Worm (Caenorhabditis elegans) whole organism, L4 larva: ENCODE results near the gene C46A5.6.

Experiments used
- D1046.2 ChIP-seq: fragments of 200-800 bp; sonication (Bioruptor generic); IDR thresholded peaks from 2 replicates; pipeline ENCODE4 v1.3.6; 2022; ENCODE audit warnings: missing genetic modification characterization, missing compliant biosample characterization
- F44E2.7 ChIP-seq: fragments of 200-800 bp; sonication (Bioruptor generic); IDR thresholded peaks from 2 replicates; pipeline ENCODE4 v2.1.2; 2022; ENCODE audit warnings: missing genetic modification characterization, missing compliant biosample characterization
- R02D3.7 ChIP-seq: fragments of 150-350 bp; sonication (generic microtip); optimal IDR thresholded peaks from 3 replicates; lab custom pipeline; 2014; ENCODE audit warnings: missing biosample characterization, missing genetic modification characterization
- T20F7.1 ChIP-seq: fragments of 200-800 bp; sonication (Bioruptor generic); optimal IDR thresholded peaks from 2 replicates; lab custom pipeline; 2018; ENCODE audit warnings: mild to moderate bottlenecking, missing genetic modification characterization, missing compliant biosample characterization
- T26A8.4 ChIP-seq: fragments of 200-800 bp; sonication (Bioruptor generic); IDR thresholded peaks from 2 replicates; pipeline ENCODE4 v1.3.6; 2022; ENCODE audit warnings: missing genetic modification characterization, missing compliant biosample characterization
- Y105C5A.15 ChIP-seq: fragments of 200-800 bp; sonication (Bioruptor generic); IDR thresholded peaks from 2 replicates; pipeline ENCODE4 v1.3.6; 2022; ENCODE audit warnings: missing genetic modification characterization, missing compliant biosample characterization
- Y48G9A.11 ChIP-seq: fragments of 200-800 bp; sonication (Bioruptor generic); IDR thresholded peaks from 2 replicates; pipeline ENCODE4 v1.3.6; 2022; ENCODE audit warnings: missing genetic modification reagents, missing genetic modification characterization, missing compliant biosample characterization
- Y75B8A.6 ChIP-seq: fragments of 200-800 bp; sonication (Bioruptor generic); IDR thresholded peaks from 2 replicates; pipeline ENCODE4 v1.3.6; 2022; ENCODE audit warnings: missing genetic modification reagents, missing genetic modification characterization, missing compliant biosample characterization
- aha-1 ChIP-seq: fragments of 150-350 bp; peaks from one replicate; lab custom pipeline; 2014; ENCODE audit warnings: missing biosample characterization, missing genetic modification characterization
- ama-1 ChIP-seq: fragments of 150-350 bp; optimal IDR thresholded peaks from 2 replicates; lab custom pipeline; 2014; ENCODE audit warnings: inconsistent platforms, mixed read lengths
- attf-4 ChIP-seq: sonication (generic microtip); optimal IDR thresholded peaks from 3 replicates; lab custom pipeline; 2017; ENCODE audit warnings: missing biosample characterization, missing genetic modification characterization
- ceh-82 ChIP-seq: sonication (generic microtip); optimal IDR thresholded peaks from 2 replicates; lab custom pipeline; 2017; ENCODE audit warnings: missing biosample characterization, missing genetic modification characterization
- cey-2 ChIP-seq: sonication (generic microtip); optimal IDR thresholded peaks from 3 replicates; lab custom pipeline; 2017; ENCODE audit warnings: missing genetic modification characterization, mild to moderate bottlenecking, missing compliant biosample characterization, antibody characterized with exemption, borderline replicate concordance; ENCODE audit not compliant: insufficient read depth
- daf-19 ChIP-seq: fragments of 200-800 bp; sonication (Bioruptor generic); conservative IDR thresholded peaks from 2 replicates; pipeline ENCODE4 v1.3.6; 2022; ENCODE audit warnings: missing genetic modification characterization, missing compliant biosample characterization
- daf-8 ChIP-seq: fragments of 200-800 bp; sonication (Bioruptor generic); IDR thresholded peaks from 2 replicates; pipeline ENCODE4 v1.3.6; 2022; ENCODE audit warnings: missing genetic modification characterization, missing compliant biosample characterization
- duxl-1 ChIP-seq: sonication (generic microtip); optimal IDR thresholded peaks from 2 replicates; lab custom pipeline; 2016; ENCODE audit warnings: mild to moderate bottlenecking, missing genetic modification characterization, moderate library complexity, missing compliant biosample characterization; ENCODE audit not compliant: poor library complexity
- dve-1 ChIP-seq: sonication (generic microtip); optimal IDR thresholded peaks from 2 replicates; lab custom pipeline; 2017; ENCODE audit warnings: antibody characterized with exemption, mild to moderate bottlenecking, missing genetic modification characterization, missing compliant biosample characterization; ENCODE audit not compliant: insufficient read depth
- fkh-10 ChIP-seq: fragments of 150-350 bp; optimal IDR thresholded peaks from 2 replicates; lab custom pipeline; 2014; ENCODE audit warnings: missing biosample characterization, missing genetic modification reagents, missing genetic modification characterization
- jun-1 ChIP-seq: fragments of 150-350 bp; optimal IDR thresholded peaks from 2 replicates; lab custom pipeline; 2014; ENCODE audit warnings: missing biosample characterization, missing genetic modification reagents, missing genetic modification characterization
- lin-13 ChIP-seq: fragments of 150-350 bp; optimal IDR thresholded peaks from 2 replicates; lab custom pipeline; 2014; ENCODE audit warnings: missing biosample characterization, missing genetic modification reagents, missing genetic modification characterization
- lin-29 ChIP-seq: fragments of 200-800 bp; sonication (Bioruptor generic); IDR thresholded peaks from 2 replicates; pipeline ENCODE4 v1.3.6; 2022; ENCODE audit warnings: missing genetic modification reagents, missing genetic modification characterization, missing compliant biosample characterization
- lin-38 ChIP-seq: fragments of 200-800 bp; sonication (Bioruptor generic); IDR thresholded peaks from 2 replicates; pipeline ENCODE4 v1.3.6; 2022; ENCODE audit warnings: missing genetic modification reagents, missing genetic modification characterization, missing compliant biosample characterization
- madf-5 ChIP-seq, 2 experiments: fragments of 200-800 bp; sonication (Bioruptor generic); IDR thresholded peaks; 2 replicates each; pipeline ENCODE4 v1.3.6; 2022; ENCODE audit warnings: missing compliant biosample characterization in 2 of 2, missing genetic modification characterization in 2 of 2
- mep-1 ChIP-seq: fragments of 150-350 bp; sonication (generic microtip); optimal IDR thresholded peaks from 3 replicates; lab custom pipeline; 2014; ENCODE audit warnings: missing biosample characterization, missing genetic modification characterization
- nhr-11 ChIP-seq: fragments of 150-350 bp; optimal IDR thresholded peaks from 2 replicates; lab custom pipeline; 2014; ENCODE audit warnings: missing biosample characterization, missing genetic modification characterization
- nhr-111 ChIP-seq: fragments of 200-800 bp; sonication (Bioruptor generic); optimal IDR thresholded peaks from 2 replicates; lab custom pipeline; 2018; ENCODE audit warnings: mild to moderate bottlenecking, missing genetic modification characterization, missing compliant biosample characterization
- nhr-42 ChIP-seq: fragments of 200-800 bp; sonication (Bioruptor generic); IDR thresholded peaks from 2 replicates; pipeline ENCODE4 v1.3.6; 2022; ENCODE audit warnings: missing genetic modification characterization, missing compliant biosample characterization
- nhr-48 ChIP-seq: sonication (generic microtip); optimal IDR thresholded peaks from 2 replicates; lab custom pipeline; 2016; ENCODE audit warnings: mild to moderate bottlenecking, missing genetic modification characterization, missing compliant biosample characterization
- pha-4 ChIP-seq, 2 experiments: fragments of 150-350 bp in 1 of 2; fragments of 200-800 bp in 1 of 2; sonication (Bioruptor generic) in 1 of 2; IDR thresholded peaks in 1 of 2; optimal IDR thresholded peaks in 1 of 2; 2 replicates each; pipeline versions ENCODE4 v1.3.6 to Lab custom; 2014 to 2022; ENCODE audit warnings: missing genetic modification characterization in 2 of 2, missing genetic modification reagents in 2 of 2, missing biosample characterization in 1 of 2, missing compliant biosample characterization in 1 of 2
- rbr-2 ChIP-seq: sonication (generic microtip); optimal IDR thresholded peaks from 2 replicates; lab custom pipeline; 2016; ENCODE audit warnings: missing genotype, missing genetic modification characterization, missing compliant biosample characterization
- set-16 ChIP-seq: fragments of 200-800 bp; sonication (Bioruptor generic); IDR thresholded peaks from 2 replicates; pipeline ENCODE4 v1.3.6; 2022; ENCODE audit warnings: missing genetic modification reagents, missing genetic modification characterization, missing compliant biosample characterization
- snpc-1.2 ChIP-seq: fragments of 200-800 bp; sonication (Bioruptor generic); IDR thresholded peaks from 2 replicates; pipeline ENCODE4 v1.3.6; 2022; ENCODE audit warnings: missing genetic modification reagents, missing genetic modification characterization, missing compliant biosample characterization
- spr-1 ChIP-seq: sonication (generic microtip); optimal IDR thresholded peaks from 2 replicates; lab custom pipeline; 2016; ENCODE audit warnings: mild to moderate bottlenecking, missing genetic modification characterization, missing compliant biosample characterization
- spr-3 ChIP-seq: fragments of 200-800 bp; sonication (Bioruptor generic); optimal IDR thresholded peaks from 2 replicates; lab custom pipeline; 2018; ENCODE audit warnings: mild to moderate bottlenecking, missing genetic modification characterization, missing compliant biosample characterization
- tra-1 ChIP-seq: fragments of 200-800 bp; sonication (Bioruptor generic); IDR thresholded peaks from 2 replicates; pipeline ENCODE4 v1.3.6; 2022; ENCODE audit warnings: missing genetic modification reagents, missing genetic modification characterization, missing compliant biosample characterization
- unc-39 ChIP-seq: sonication (generic microtip); optimal IDR thresholded peaks from 2 replicates; lab custom pipeline; 2017; ENCODE audit warnings: missing biosample characterization, missing genetic modification characterization
- unc-62 ChIP-seq, 3 experiments: fragments of 150-350 bp in 1 of 3; sonication (generic microtip); optimal IDR thresholded peaks in 2 of 3; peaks in 1 of 3; 1 replicate in 1 of 3; 2 replicates in 2 of 3; lab custom pipeline; 2014 to 2017; ENCODE audit warnings: missing biosample characterization in 3 of 3, missing genetic modification characterization in 3 of 3, missing genetic modification reagents in 3 of 3, missing genotype in 1 of 3
- vab-7 ChIP-seq: fragments of 200-800 bp; sonication (Bioruptor generic); IDR thresholded peaks from 2 replicates; pipeline ENCODE4 v1.3.6; 2022; ENCODE audit warnings: missing genetic modification reagents, missing genetic modification characterization, missing compliant biosample characterization
- zfp-2 ChIP-seq: sonication (generic microtip); optimal IDR thresholded peaks from 2 replicates; lab custom pipeline; 2016; ENCODE audit warnings: mild to moderate bottlenecking, missing genetic modification characterization, missing compliant biosample characterization
- zfp-3 ChIP-seq: fragments of 200-800 bp; sonication (Bioruptor generic); conservative IDR thresholded peaks from 2 replicates; pipeline ENCODE4 v1.3.6; 2022; ENCODE audit warnings: missing genetic modification reagents, missing genetic modification characterization, missing compliant biosample characterization
- zip-11 ChIP-seq: fragments of 200-800 bp; sonication (Bioruptor generic); IDR thresholded peaks from 2 replicates; pipeline ENCODE4 v1.3.6; 2022; ENCODE audit warnings: missing genetic modification characterization, missing compliant biosample characterization
- zip-2 ChIP-seq: fragments of 150-350 bp; optimal IDR thresholded peaks from 2 replicates; lab custom pipeline; 2014; ENCODE audit warnings: missing biosample characterization, missing genetic modification characterization
- ztf-11 ChIP-seq: fragments of 150-350 bp; optimal IDR thresholded peaks from 2 replicates; lab custom pipeline; 2014; ENCODE audit warnings: missing biosample characterization, missing genetic modification characterization

Gene C46A5.6

ce11 chrIV:7770162-7770561, 6.5 kb upstream of the C46A5.6 start, which contains the start of gene rdl-1:
Gene rdl-1 (minus strand): TSS chrIV:7770262.
- TF ChIP-seq rbr-2 (tag; lab: Kevin White, UChicago), result no peak
- no peak for TF ChIP-seq attf-4 (tag; lab: Kevin White, UChicago)
- TF ChIP-seq Y105C5A.15 (GFP tag; lab: Robert Waterston, UW), result no peak
- TF ChIP-seq cey-2 (tag; lab: Kevin White, UChicago), result no peak
- no peak for TF ChIP-seq zfp-2
- TF ChIP-seq F44E2.7 (GFP tag; lab: Robert Waterston, UW), result no peak
- no peak for TF ChIP-seq zfp-3
- no peak for TF ChIP-seq daf-8 (GFP tag; lab: Robert Waterston, UW)
- TF ChIP-seq lin-29, result no peak
- no peak for TF ChIP-seq madf-5 (GFP tag; IDR thresholded peaks at IDR 0.05; lab: Robert Waterston, UW)
- no peak for TF ChIP-seq Y75B8A.6 (GFP tag; lab: Robert Waterston, UW)
- no peak for TF ChIP-seq nhr-11
- no peak for TF ChIP-seq nhr-48 (tag; lab: Kevin White, UChicago)
- no peak for TF ChIP-seq ama-1

- TF ChIP-seq aha-1 (tag; lab: Kevin White, UChicago) (no peak), snpc-1.2 (peak; percentile 67; the same call in 1 of the 2 replicates), dve-1 (tag; lab: Kevin White, UChicago) (no peak), D1046.2 (GFP tag; lab: Robert Waterston, UW) (no peak), T26A8.4 (GFP tag; lab: Robert Waterston, UW) (no peak), tra-1 (GFP tag; lab: Robert Waterston, UW) (no peak), vab-7 (GFP tag; lab: Robert Waterston, UW) (no peak), spr-1 (tag; lab: Kevin White, UChicago) (no peak), unc-62 (GFP tag; optimal IDR thresholded peaks at IDR 0.05 in 1 of 2; lab: Kevin White, UChicago) (peak in 1 of 2 experiments; percentile 73), unc-62 (tag; optimal IDR thresholded peaks at IDR 0.05; lab: Kevin White, UChicago) (no peak), ceh-82 (tag; lab: Kevin White, UChicago) (no peak), zip-11 (GFP tag; lab: Robert Waterston, UW) (no peak), fkh-10 (GFP tag; lab: Kevin White, UChicago) (no peak), R02D3.7 (tag; lab: Kevin White, UChicago) (no peak), lin-38 (0 out of 2 replicates have a peak, but pooled peaks have one; percentile 5), lin-13 (GFP tag; lab: Kevin White, UChicago) (no peak), spr-3 (GFP tag; lab: Kevin White, UChicago) (no peak), Y105C5A.15 (GFP tag; lab: Robert Waterston, UW) (no peak)
Observed at ce11 chrIV:7764319-7764718, 671 bp upstream of the C46A5.6 start.

ce11 chrIV:7760117-7760516, 3.5 kb downstream of the C46A5.6 start, which contains the start of gene del-7:
Gene del-7 (plus strand): TSS chrIV:7760417.
- TF ChIP-seq nhr-111 (GFP tag; lab: Kevin White, UChicago), result no peak
- no peak for TF ChIP-seq jun-1 (tag; lab: Kevin White, UChicago)
- TF ChIP-seq duxl-1, result no peak
- TF ChIP-seq mep-1 (tag; lab: Kevin White, UChicago), result no peak
- TF ChIP-seq ztf-11 (tag; lab: Kevin White, UChicago), result no peak
- no peak for TF ChIP-seq zip-11 (GFP tag; lab: Robert Waterston, UW)

- TF ChIP-seq unc-39 (tag; lab: Kevin White, UChicago) (no peak), pha-4 (GFP tag; IDR thresholded peaks at IDR 0.05; lab: Robert Waterston, UW) (no peak), pha-4 (tag; optimal IDR thresholded peaks at IDR 0.05; lab: Kevin White, UChicago) (no peak), T20F7.1 (GFP tag; lab: Kevin White, UChicago) (no peak), nhr-42 (GFP tag; lab: Robert Waterston, UW) (no peak), ama-1 (no peak), set-16 (GFP tag; lab: Robert Waterston, UW) (no peak), zip-2 (no peak), Y48G9A.11 (GFP tag; lab: Robert Waterston, UW) (no peak), daf-19 (GFP tag; lab: Robert Waterston, UW) (no peak)
Observed at ce11 chrIV:7759527-7759926, 4.1 kb downstream of the C46A5.6 start, which contains the start of gene dsb-3. Gene dsb-3 (minus strand): TSS chrIV:7759627.
